Fruit fly (Drosophila melanogaster) whole organism, embryonic: ENCODE data around the gene ppk30.
A peak's percentile ranks its signal among the peaks of the same experiment; 100 is the strongest.

Experiments used
- Ada2b ChIP-seq: fragments of 200-800 bp; sonication (Bioruptor generic); IDR thresholded peaks from 2 replicates; pipeline ENCODE4 v1.3.6; 2022; ENCODE audit warnings: missing biosample characterization, missing genetic modification characterization
- Antp ChIP-seq: fragments of 200-800 bp; sonication (Bioruptor generic); optimal IDR thresholded peaks from 3 replicates; lab custom pipeline; 2016; ENCODE audit warnings: missing biosample characterization, missing genetic modification characterization
- CG1024 ChIP-seq: fragments of 200-800 bp; sonication (Bioruptor generic); IDR thresholded peaks from 2 replicates; pipeline ENCODE4 v1.3.6; 2022; ENCODE audit warnings: missing biosample characterization, missing genetic modification characterization
- CG10321 ChIP-seq: fragments of 200-800 bp; sonication (Bioruptor generic); IDR thresholded peaks from 2 replicates; pipeline ENCODE4 v1.3.6; 2022; ENCODE audit warnings: missing biosample characterization, missing genetic modification characterization
- CG11696 ChIP-seq: fragments of 200-800 bp; sonication (Bioruptor generic); IDR thresholded peaks from 2 replicates; pipeline ENCODE4 v1.3.6; 2022; ENCODE audit warnings: missing biosample characterization, missing genetic modification characterization
- CG12299 ChIP-seq: fragments of 200-800 bp; sonication (Bioruptor generic); optimal IDR thresholded peaks from 2 replicates; lab custom pipeline; 2018; ENCODE audit warnings: missing biosample characterization, mild to moderate bottlenecking, missing genetic modification characterization
- CG14014 ChIP-seq: fragments of 200-800 bp; sonication (Bioruptor generic); IDR thresholded peaks from 2 replicates; pipeline ENCODE4 v1.3.6; 2022; ENCODE audit warnings: missing biosample characterization, missing genetic modification characterization
- CG15601 ChIP-seq: fragments of 200-800 bp; sonication (Bioruptor generic); optimal IDR thresholded peaks from 3 replicates; lab custom pipeline; 2019; ENCODE audit warnings: missing biosample characterization, mild to moderate bottlenecking, missing genetic modification characterization, moderate library complexity
- CG1603 ChIP-seq: fragments of 200-800 bp; sonication (Bioruptor generic); optimal IDR thresholded peaks from 2 replicates; lab custom pipeline; 2019; ENCODE audit warnings: missing biosample characterization, mild to moderate bottlenecking, missing genetic modification characterization, moderate library complexity
- CG1647 ChIP-seq: fragments of 200-800 bp; sonication (Bioruptor generic); optimal IDR thresholded peaks from 3 replicates; lab custom pipeline; 2016; ENCODE audit warnings: missing biosample characterization, missing genetic modification characterization
- CG17802 ChIP-seq: fragments of 200-800 bp; sonication (Bioruptor generic); optimal IDR thresholded peaks from 2 replicates; lab custom pipeline; 2018; ENCODE audit warnings: missing biosample characterization, mild to moderate bottlenecking, missing genetic modification characterization, moderate library complexity
- CG1792 ChIP-seq: fragments of 200-800 bp; sonication (Bioruptor generic); optimal IDR thresholded peaks from 2 replicates; lab custom pipeline; 2016; ENCODE audit warnings: missing biosample characterization, missing genetic modification characterization
- CG18599 ChIP-seq: fragments of 200-800 bp; sonication (Bioruptor generic); optimal IDR thresholded peaks from 3 replicates; lab custom pipeline; 2017; ENCODE audit warnings: missing biosample characterization, missing genetic modification characterization, mild to moderate bottlenecking, moderate library complexity, missing genetic modification reagents
- CG2116 ChIP-seq: fragments of 200-800 bp; sonication (Bioruptor generic); optimal IDR thresholded peaks from 3 replicates; lab custom pipeline; 2018; ENCODE audit warnings: missing biosample characterization, mild to moderate bottlenecking, missing genetic modification characterization
- CG32532 ChIP-seq: fragments of 200-800 bp; sonication (Bioruptor generic); IDR thresholded peaks from 2 replicates; pipeline ENCODE4 v1.3.6; 2022; ENCODE audit warnings: missing biosample characterization, missing genetic modification characterization
- CG34422 ChIP-seq: fragments of 200-800 bp; sonication (Bioruptor generic); IDR thresholded peaks from 3 replicates; pipeline ENCODE4 v1.3.6; 2022; ENCODE audit warnings: missing biosample characterization, missing genetic modification characterization
- CG42726 ChIP-seq: fragments of 200-800 bp; sonication (Bioruptor generic); IDR thresholded peaks from 2 replicates; pipeline ENCODE4 v1.3.6; 2022; ENCODE audit warnings: missing biosample characterization, missing genetic modification characterization; ENCODE audit not compliant: partially characterized antibody
- CG4360 ChIP-seq: fragments of 200-800 bp; sonication (Bioruptor generic); IDR thresholded peaks from 2 replicates; pipeline ENCODE4 v1.3.6; 2022; ENCODE audit warnings: missing biosample characterization, missing genetic modification characterization
- CG7271 ChIP-seq: fragments of 200-800 bp; sonication (Bioruptor generic); optimal IDR thresholded peaks from 2 replicates; lab custom pipeline; 2018; ENCODE audit warnings: missing biosample characterization, mild to moderate bottlenecking, missing genetic modification characterization, moderate library complexity
- CG8944 ChIP-seq: fragments of 200-800 bp; sonication (Bioruptor generic); optimal IDR thresholded peaks from 3 replicates; lab custom pipeline; 2016; ENCODE audit warnings: missing biosample characterization, missing genetic modification characterization
- Chrac-16 ChIP-seq: fragments of 200-800 bp; sonication (Bioruptor generic); optimal IDR thresholded peaks from 3 replicates; lab custom pipeline; 2016; ENCODE audit warnings: missing biosample characterization, missing genetic modification characterization
- D ChIP-seq, 2 experiments: fragments of 200-800 bp in 1 of 2; fragments of >200 bp in 1 of 2; sonication (Bioruptor generic) in 1 of 2; optimal IDR thresholded peaks; 2 replicates in 1 of 2; 3 replicates in 1 of 2; lab custom pipeline; 2017; ENCODE audit warnings: mild to moderate bottlenecking in 1 of 2, missing biosample characterization in 1 of 2, missing genetic modification characterization in 1 of 2, missing genetic modification reagents in 1 of 2
- Dad ChIP-seq: fragments of 200-800 bp; sonication (Bioruptor generic); optimal IDR thresholded peaks from 3 replicates; lab custom pipeline; 2016; ENCODE audit warnings: missing biosample characterization, missing genetic modification characterization
- Dfd ChIP-seq, 2 experiments: fragments of >200 bp; optimal IDR thresholded peaks; 2 replicates each; lab custom pipeline; 2017; ENCODE audit warnings: missing biosample characterization in 2 of 2, missing genetic modification characterization in 2 of 2
- E2f2 ChIP-seq: fragments of 200-800 bp; sonication (Bioruptor generic); IDR thresholded peaks from 2 replicates; pipeline ENCODE4 v1.3.6; 2022; ENCODE audit warnings: missing biosample characterization, missing genetic modification characterization
- HmgD ChIP-seq: fragments of 200-800 bp; sonication (Bioruptor generic); optimal IDR thresholded peaks from 3 replicates; lab custom pipeline; 2016; ENCODE audit warnings: missing biosample characterization, missing genetic modification characterization
- Lim3 ChIP-seq: fragments of 200-800 bp; sonication (Bioruptor generic); IDR thresholded peaks from 2 replicates; pipeline ENCODE4 v1.3.6; 2022; ENCODE audit warnings: missing biosample characterization, missing genetic modification characterization
- Ptx1 ChIP-seq: fragments of 200-800 bp; sonication (Bioruptor generic); IDR thresholded peaks from 2 replicates; pipeline ENCODE4 v1.3.6; 2022; ENCODE audit warnings: missing biosample characterization, missing genetic modification characterization
- Sox102F ChIP-seq: fragments of 200-800 bp; sonication (Bioruptor generic); optimal IDR thresholded peaks from 2 replicates; lab custom pipeline; 2018; ENCODE audit warnings: missing biosample characterization, mild to moderate bottlenecking, missing genetic modification characterization, moderate library complexity
- Spps ChIP-seq: fragments of 200-800 bp; sonication (Bioruptor generic); optimal IDR thresholded peaks from 2 replicates; lab custom pipeline; 2018; ENCODE audit warnings: missing biosample characterization, mild to moderate bottlenecking, missing genetic modification characterization
- ac ChIP-seq: fragments of 200-800 bp; sonication (Bioruptor generic); optimal IDR thresholded peaks from 3 replicates; lab custom pipeline; 2017; ENCODE audit warnings: missing biosample characterization, mild to moderate bottlenecking, missing genetic modification characterization
- ato ChIP-seq: fragments of 200-800 bp; sonication (Bioruptor generic); IDR thresholded peaks from 2 replicates; pipeline ENCODE4 v1.3.6; 2022; ENCODE audit warnings: missing biosample characterization, missing genetic modification characterization; ENCODE audit not compliant: partially characterized antibody
- br ChIP-seq: fragments of >200 bp; optimal IDR thresholded peaks from 2 replicates; lab custom pipeline; 2017
- chif ChIP-seq, 2 experiments: fragments of 200-800 bp; sonication (Bioruptor generic); optimal IDR thresholded peaks; 3 replicates each; lab custom pipeline; 2016; ENCODE audit warnings: missing biosample characterization in 2 of 2, missing genetic modification characterization in 2 of 2
- chm ChIP-seq: fragments of 200-800 bp; sonication (Bioruptor generic); IDR thresholded peaks from 2 replicates; pipeline ENCODE4 v1.3.6; 2022; ENCODE audit warnings: missing biosample characterization, missing genetic modification characterization
- croc ChIP-seq: fragments of 200-800 bp; sonication (Bioruptor generic); conservative IDR thresholded peaks from 3 replicates; pipeline ENCODE4 v1.3.6; 2022; ENCODE audit warnings: missing biosample characterization, missing genetic modification characterization
- da ChIP-seq: fragments of 200-800 bp; sonication (Bioruptor generic); optimal IDR thresholded peaks from 2 replicates; lab custom pipeline; 2016; ENCODE audit warnings: missing biosample characterization, missing genetic modification characterization
- dati ChIP-seq: fragments of 200-800 bp; sonication (Bioruptor generic); IDR thresholded peaks from 2 replicates; pipeline ENCODE4 v1.3.6; 2022; ENCODE audit warnings: missing biosample characterization, missing genetic modification characterization
- jing ChIP-seq: fragments of 200-800 bp; sonication (Bioruptor generic); optimal IDR thresholded peaks from 2 replicates; lab custom pipeline; 2018; ENCODE audit warnings: missing biosample characterization, mild to moderate bottlenecking, missing genetic modification characterization
- klu ChIP-seq: fragments of 200-800 bp; sonication (Bioruptor generic); IDR thresholded peaks from 2 replicates; pipeline ENCODE4 v1.3.6; 2022; ENCODE audit warnings: missing biosample characterization, missing genetic modification characterization
- lab ChIP-seq: fragments of 200-800 bp; sonication (Bioruptor generic); optimal IDR thresholded peaks from 3 replicates; lab custom pipeline; 2017; ENCODE audit warnings: missing biosample characterization, missing genetic modification characterization, mild to moderate bottlenecking, moderate library complexity, missing genetic modification reagents
- lola ChIP-seq, 3 experiments: fragments of >200 bp in 2 of 3; fragments of 200-800 bp in 1 of 3; sonication (Bioruptor generic) in 1 of 3; optimal IDR thresholded peaks; 2 replicates each; lab custom pipeline; 2017 to 2019; ENCODE audit warnings: missing biosample characterization in 3 of 3, missing genetic modification characterization in 3 of 3, mild to moderate bottlenecking in 1 of 3, moderate library complexity in 1 of 3
- nmo ChIP-seq: fragments of 200-800 bp; sonication (Bioruptor generic); optimal IDR thresholded peaks from 2 replicates; lab custom pipeline; 2018; ENCODE audit warnings: missing biosample characterization, mild to moderate bottlenecking, missing genetic modification characterization, moderate library complexity
- nom ChIP-seq: fragments of 200-800 bp; sonication (Bioruptor generic); optimal IDR thresholded peaks from 2 replicates; lab custom pipeline; 2017; ENCODE audit warnings: missing biosample characterization, missing genetic modification characterization, mild to moderate bottlenecking, moderate library complexity, missing genetic modification reagents
- org-1 ChIP-seq: fragments of 200-800 bp; sonication (Bioruptor generic); optimal IDR thresholded peaks from 2 replicates; lab custom pipeline; 2017; ENCODE audit warnings: missing biosample characterization, missing genetic modification characterization
- peb ChIP-seq: fragments of 200-800 bp; sonication (Bioruptor generic); IDR thresholded peaks from 2 replicates; pipeline ENCODE4 v1.3.6; 2022; ENCODE audit warnings: missing biosample characterization, missing genetic modification characterization
- pzg ChIP-seq: fragments of 200-800 bp; sonication (Bioruptor generic); optimal IDR thresholded peaks from 3 replicates; lab custom pipeline; 2018; ENCODE audit warnings: missing biosample characterization, mild to moderate bottlenecking, missing genetic modification characterization, moderate library complexity
- repo ChIP-seq: fragments of 200-800 bp; sonication (Bioruptor generic); optimal IDR thresholded peaks from 2 replicates; lab custom pipeline; 2016; ENCODE audit warnings: missing biosample characterization, missing genetic modification characterization
- sima ChIP-seq: fragments of 200-800 bp; sonication (Bioruptor generic); optimal IDR thresholded peaks from 2 replicates; lab custom pipeline; 2016; ENCODE audit warnings: missing biosample characterization, missing genetic modification characterization
- sisA ChIP-seq: fragments of 200-800 bp; sonication (Bioruptor generic); IDR thresholded peaks from 2 replicates; pipeline ENCODE4 v1.3.6; 2022; ENCODE audit warnings: missing biosample characterization, missing genetic modification characterization
- stc ChIP-seq: fragments of 200-800 bp; sonication (Bioruptor generic); IDR thresholded peaks from 2 replicates; pipeline ENCODE4 v1.3.6; 2022; ENCODE audit warnings: missing biosample characterization, missing genetic modification characterization
- zfh1 ChIP-seq: fragments of 200-800 bp; sonication (Bioruptor generic); IDR thresholded peaks from 3 replicates; pipeline ENCODE4 v1.3.6; 2022; ENCODE audit warnings: missing biosample characterization, missing genetic modification characterization

Gene ppk30

DNA sequence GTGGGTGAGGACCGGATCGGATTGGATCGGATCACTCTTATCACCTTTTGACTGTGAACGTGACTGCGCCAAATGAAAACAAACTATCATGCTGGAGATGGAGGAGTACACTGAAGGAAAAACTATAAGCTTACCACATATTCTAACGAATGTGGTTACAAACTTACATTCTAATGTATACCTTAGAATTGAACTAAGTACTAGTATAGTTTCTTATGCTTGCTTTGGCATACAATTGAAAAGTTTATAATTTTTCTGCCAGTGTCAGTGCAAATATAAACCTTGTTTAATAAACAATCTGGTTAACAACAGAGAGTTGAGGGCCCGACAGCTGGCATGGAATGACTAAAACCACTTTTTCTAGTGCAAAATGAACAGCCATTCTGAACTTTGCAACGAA is 48.6 kb downstream of the ppk30 start (continued):
- TF ChIP-seq stc (GFP tag; lab: Robert Waterston, UW) (peak; percentile 41; the same call in 1 of the 2 replicates), Spps (tag; lab: Kevin White, UChicago) (no peak), sima (GFP tag; lab: Kevin White, UChicago) (no peak), ato (no peak), Ada2b (GFP tag; lab: Robert Waterston, UW) (no peak), lola (GFP tag; optimal IDR thresholded peaks at IDR 0.05; lab: Kevin White, UChicago) (no peak), CG8944 (no peak), CG10321 (no peak), pzg (GFP tag; lab: Kevin White, UChicago) (no peak), croc (GFP tag; lab: Robert Waterston, UW) (peak; percentile 21; the same call in 1 of the 3 replicates), Sox102F (GFP tag; lab: Kevin White, UChicago) (peak; percentile 73), nmo (peak; percentile 25), Ptx1 (peak; percentile 44), repo (no peak), CG18599 (GFP tag; lab: Kevin White, UChicago) (no peak), HmgD (GFP tag; lab: Kevin White, UChicago) (no peak), CG1647 (GFP tag; lab: Kevin White, UChicago) (no peak), CG32532 (peak; percentile 8; the same call in 1 of the 2 replicates), br (lab: Kevin White, UChicago) (no peak), da (GFP tag; lab: Kevin White, UChicago) (no peak), Dfd (GFP tag; optimal IDR thresholded peaks at IDR 0.05; lab: Kevin White, UChicago) (no peak), CG1603 (peak; percentile 59), chif (GFP tag; optimal IDR thresholded peaks at IDR 0.05; lab: Kevin White, UChicago) (no peak), Dad (GFP tag; lab: Kevin White, UChicago) (no peak), zfh1 (peak; percentile 52; the same call in 1 of the 3 replicates), E2f2 (GFP tag; lab: Robert Waterston, UW) (no peak), CG11696 (GFP tag; lab: Robert Waterston, UW) (no peak), CG12299 (tag; lab: Kevin White, UChicago) (no peak), sisA (GFP tag; lab: Robert Waterston, UW) (peak; percentile 59), CG7271 (tag; lab: Kevin White, UChicago) (no peak), Chrac-16 (GFP tag; lab: Kevin White, UChicago) (no peak), lab (GFP tag; lab: Kevin White, UChicago) (peak; percentile 7), CG34422 (GFP tag; lab: Robert Waterston, UW) (no peak), dati (GFP tag; lab: Robert Waterston, UW) (no peak), D (optimal IDR thresholded peaks at IDR 0.05; lab: Kevin White, UChicago) (no peak), D (GFP tag; optimal IDR thresholded peaks at IDR 0.05; lab: Kevin White, UChicago) (no peak), CG4360 (GFP tag; lab: Robert Waterston, UW) (no peak), CG1024 (GFP tag; lab: Robert Waterston, UW) (peak; percentile 41; the same call in 1 of the 2 replicates), klu (GFP tag; lab: Robert Waterston, UW) (no peak), CG1792 (no peak), ac (GFP tag; lab: Kevin White, UChicago) (no peak), CG42726 (GFP tag; lab: Robert Waterston, UW) (no peak), CG15601 (tag; lab: Kevin White, UChicago) (peak; percentile 0), org-1 (GFP tag; lab: Kevin White, UChicago) (no peak), chm (GFP tag; lab: Robert Waterston, UW) (no peak), CG14014 (no peak), nom (GFP tag; lab: Kevin White, UChicago) (no peak), peb (no peak), Lim3 (GFP tag; lab: Robert Waterston, UW) (no peak), Antp (GFP tag; lab: Kevin White, UChicago) (peak; percentile 13), CG17802 (tag; lab: Kevin White, UChicago) (no peak), jing (GFP tag; lab: Kevin White, UChicago) (peak; percentile 41), CG2116 (no peak)
